Fruit fly (Drosophila melanogaster) ovary, adult (tissue): Measurements from ENCODE around the gene Nop56.

Experiments
- CG17801 ChIP-seq: fragments of 200-800 bp; optimal IDR thresholded peaks from 2 replicates; lab custom pipeline; 2019; ENCODE audit warnings: missing biosample characterization, mild to moderate bottlenecking, missing genetic modification characterization, moderate library complexity; ENCODE audit not compliant: partially characterized antibody

The Nop56 gene

DNA sequence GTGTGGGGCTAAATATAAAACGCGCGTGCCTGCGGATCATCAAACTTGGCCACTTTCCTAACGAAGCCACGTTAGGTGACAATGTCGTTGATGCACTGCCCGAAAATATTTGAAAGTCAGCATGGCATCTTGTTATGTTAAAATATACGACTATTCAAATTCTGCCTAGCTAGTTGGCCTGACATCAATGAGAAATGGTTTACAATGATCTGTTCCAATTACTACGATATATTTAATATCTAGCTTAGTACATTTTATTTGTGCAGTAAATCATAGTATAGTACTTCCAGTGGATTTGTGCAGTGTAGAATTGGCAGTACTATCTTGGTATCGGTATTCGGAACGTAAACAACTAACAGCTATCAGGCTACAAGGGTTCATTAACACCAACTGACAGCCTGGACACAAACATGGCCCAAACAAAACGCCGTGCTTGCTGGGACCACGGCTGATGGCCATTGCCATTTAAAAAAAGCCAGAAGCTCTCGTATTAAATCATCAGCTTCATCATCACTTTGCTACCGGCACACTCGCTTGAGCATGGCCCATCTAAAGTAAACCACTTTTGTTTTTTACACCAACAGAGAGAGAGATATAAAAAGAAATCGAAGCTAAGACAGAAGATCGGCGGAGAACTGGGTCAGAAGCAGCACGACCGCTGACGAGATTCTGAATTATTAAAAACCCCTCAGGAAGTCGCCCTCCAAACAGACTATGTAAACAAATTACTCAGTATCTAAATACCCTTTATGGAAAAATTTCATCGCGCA lies 25.3 kb downstream of the Nop56 start:
- TF ChIP-seq CG17801: no peak

DNA sequence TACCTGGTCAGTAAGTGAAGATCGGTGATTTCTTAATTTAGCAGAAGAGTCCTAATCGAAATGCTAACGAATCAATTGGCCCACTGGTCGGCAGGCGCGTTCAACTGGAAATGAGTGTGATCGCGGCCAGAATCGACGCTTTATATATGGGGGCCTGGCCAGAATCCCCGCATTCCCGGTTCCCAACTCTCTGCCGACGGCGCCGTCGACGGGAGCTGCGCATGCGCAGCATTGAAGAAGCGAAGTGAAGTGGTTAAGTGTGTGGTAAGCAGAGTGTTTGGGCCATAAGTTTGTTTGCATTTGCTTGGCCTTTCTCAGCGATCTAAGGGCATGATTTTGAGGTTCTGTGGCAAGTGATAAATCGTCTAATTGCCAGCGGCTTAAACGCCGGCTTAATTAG lies 26.9 kb downstream of the Nop56 start, which contains the start of gene CG13857:
Gene CG13857, minus strand, starts transcription at position 101 of the 400 bp plus-strand sequence.
- TF ChIP-seq CG17801: no peak

DNA sequence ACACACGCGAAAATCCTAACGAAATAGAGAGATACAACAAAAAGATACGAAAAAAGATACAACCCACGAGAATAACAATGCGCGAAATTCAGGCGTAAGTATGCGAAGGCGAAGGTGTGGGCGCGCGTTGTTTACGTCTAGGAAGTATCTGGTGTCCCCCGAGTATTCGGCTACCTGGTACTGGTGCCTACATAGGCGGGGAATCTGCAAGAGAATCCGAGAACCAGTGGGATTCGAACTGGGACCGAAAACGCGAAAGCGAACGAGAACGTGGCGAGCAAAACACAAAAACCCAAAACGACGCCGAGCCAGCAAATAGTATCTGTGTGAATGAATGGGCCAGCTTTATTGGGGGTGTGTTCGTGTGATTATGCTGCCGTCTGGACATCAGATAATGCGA lies 30.8 kb downstream of the Nop56 start:
- no peak for TF ChIP-seq CG17801

DNA sequence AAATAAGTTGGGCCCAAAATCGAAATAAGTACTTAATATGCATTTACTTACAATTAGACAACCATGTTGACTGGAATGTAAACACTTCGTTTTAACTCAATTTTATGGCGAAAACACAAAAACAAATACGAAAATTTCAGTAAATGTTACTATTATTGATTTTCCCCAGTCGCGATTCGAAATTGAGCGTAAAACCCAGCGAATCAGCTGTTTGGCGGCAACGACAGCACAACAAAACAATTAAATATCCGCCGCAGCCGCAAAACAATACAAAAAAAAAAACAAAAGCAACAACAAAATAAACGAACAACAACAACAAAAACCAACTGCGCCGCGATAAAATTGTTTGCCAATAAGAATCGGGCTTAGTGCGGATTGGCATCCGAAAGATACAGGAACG lies 31.3 kb downstream of the Nop56 start, which contains the start of the genes CAH8 and CG7059:
Gene CAH8, minus strand, starts transcription at position 101 of the 400 bp plus-strand sequence.
Gene CG7059, plus strand, starts transcription at position 167 of the 400 bp plus-strand sequence.
- no peak for TF ChIP-seq CG17801

dm6 chr3R:22381735-22382134 lies 39.1 kb downstream of the Nop56 start, which contains the start of gene Gpdh3:
Gene Gpdh3, plus strand, starts transcription at chr3R:22382035.
- TF ChIP-seq CG17801: no peak

DNA sequence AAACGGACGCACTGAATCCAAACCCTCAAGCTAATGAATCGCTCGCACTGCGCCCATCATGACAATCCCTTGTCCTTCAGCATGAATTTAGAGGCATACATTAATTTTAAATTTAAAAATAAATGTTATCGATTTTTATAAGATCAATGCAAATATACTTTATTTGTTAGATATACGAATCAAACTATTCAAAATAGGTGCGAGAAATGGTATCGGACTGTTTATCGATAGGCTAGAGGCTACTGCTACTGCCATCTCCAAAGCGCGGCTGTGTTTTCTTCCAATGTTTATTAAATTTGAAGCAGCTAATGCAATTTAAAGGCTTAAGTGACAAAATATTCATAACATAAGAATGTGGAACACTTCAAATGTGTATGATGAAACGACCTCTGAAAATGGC lies 39.8 kb downstream of the Nop56 start, which contains the start of gene CG43342:
Gene CG43342, plus strand, starts transcription at position 264 of the 400 bp plus-strand sequence.
- TF ChIP-seq CG17801: no peak

DNA sequence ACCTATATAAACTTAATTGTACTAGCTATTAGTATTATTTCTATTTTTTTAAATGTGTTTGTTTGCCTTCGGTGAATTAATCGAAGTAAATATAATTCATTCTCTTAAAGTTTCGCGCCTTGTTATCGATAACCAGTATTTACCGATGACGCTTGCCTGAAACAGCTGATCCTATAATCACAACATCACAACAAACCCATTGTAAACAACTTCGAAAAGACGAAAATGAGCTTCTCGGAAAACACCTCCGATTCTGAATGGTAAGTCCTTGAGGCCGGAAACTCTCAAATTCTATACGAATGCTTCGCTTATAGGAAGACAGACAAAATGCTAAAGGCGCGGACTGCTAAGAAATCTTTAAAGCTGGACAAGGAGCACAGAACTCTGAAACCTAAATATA lies 40.9 kb downstream of the Nop56 start, which contains the start of gene CG34149:
Gene CG34149, plus strand, starts transcription at position 187 of the 400 bp plus-strand sequence.
- no peak for TF ChIP-seq CG17801

DNA sequence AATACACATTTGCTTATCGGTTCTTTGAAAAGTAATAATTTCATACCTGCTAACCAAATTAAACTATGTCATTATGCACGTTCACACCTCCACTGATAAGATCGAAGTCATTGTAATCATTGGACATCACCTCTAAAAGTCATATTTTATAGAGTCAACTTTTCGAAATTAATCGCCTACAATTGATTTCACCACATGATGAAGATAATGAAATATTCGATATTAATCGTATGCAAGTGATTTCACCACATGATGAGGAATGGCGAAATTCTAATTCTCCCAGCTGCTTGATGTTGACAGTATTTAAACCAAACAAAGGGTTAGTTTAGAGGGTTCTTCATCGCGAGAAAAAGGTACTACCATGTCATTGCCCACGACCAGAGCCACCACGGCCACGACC lies 45.2 kb downstream of the Nop56 start, which contains the start of gene CG18596:
Gene CG18596, plus strand, starts transcription at position 250 of the 400 bp plus-strand sequence.
- peak; percentile 44 for TF ChIP-seq CG17801

dm6 chr3R:22372535-22372934 lies 48.3 kb downstream of the Nop56 start, which contains the start of gene CG7069:
Gene CG7069, plus strand, starts transcription at chr3R:22372835.
- TF ChIP-seq CG17801: no peak
